Worm (Caenorhabditis elegans) whole organism, L2 larva: ENCODE results near the gene cld-9.

ENCODE experiments used
- nhr-11 ChIP-seq: fragments of 150-350 bp; optimal IDR thresholded peaks from 2 replicates; lab custom pipeline; 2014; ENCODE audit warnings: missing biosample characterization, missing genetic modification characterization
- ztf-1 ChIP-seq: fragments of 200-800 bp; sonication (Bioruptor generic); conservative IDR thresholded peaks from 2 replicates; pipeline ENCODE4 v1.3.6; 2022; ENCODE audit warnings: missing genetic modification characterization, missing compliant biosample characterization

DNA sequence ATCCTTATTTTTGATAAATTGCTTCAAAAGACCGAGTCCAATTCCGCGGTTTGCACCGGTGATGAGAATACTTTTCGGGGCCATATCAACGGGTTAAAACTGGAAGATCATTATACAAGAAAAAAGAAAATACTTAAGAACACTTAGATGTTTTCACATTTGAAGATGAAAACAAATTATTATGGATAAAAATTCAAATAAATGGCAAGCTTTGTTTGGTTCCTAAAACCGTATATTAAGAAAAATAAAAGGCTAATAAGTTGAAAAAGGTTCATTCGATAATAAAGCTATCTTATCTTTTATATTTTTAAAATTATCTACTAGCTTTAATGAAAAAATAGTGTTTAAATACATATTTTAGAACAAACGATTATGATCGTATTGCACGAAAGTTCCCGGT is 1.8 kb upstream of the cld-9 start, which contains the start of gene F20G2.1:
- no peak for TF ChIP-seq nhr-11
- TF ChIP-seq ztf-1 = no peak
